Worm (Caenorhabditis elegans) whole organism, midembryonic: Measurements from ENCODE around the gene hcp-1.

Experiments
- T22C8.4 ChIP-seq: fragments of 200-800 bp; sonication (Bioruptor generic); IDR thresholded peaks from 2 replicates; pipeline ENCODE4 v1.3.6; 2022; ENCODE audit warnings: missing genetic modification characterization, missing compliant biosample characterization
- cog-1 ChIP-seq: sonication (generic microtip); optimal IDR thresholded peaks from 2 replicates; lab custom pipeline; 2016; ENCODE audit warnings: missing genetic modification characterization, missing compliant biosample characterization
- flt-1 ChIP-seq: fragments of 200-800 bp; sonication (Bioruptor generic); IDR thresholded peaks from 2 replicates; pipeline ENCODE4 v1.3.6; 2022; ENCODE audit warnings: missing genetic modification characterization, missing compliant biosample characterization
- klf-2 ChIP-seq: fragments of 200-800 bp; sonication (Bioruptor generic); conservative IDR thresholded peaks from 2 replicates; pipeline ENCODE4 v1.3.6; 2022; ENCODE audit warnings: missing genetic modification reagents, missing genetic modification characterization, missing compliant biosample characterization
- med-1 ChIP-seq: sonication (generic microtip); optimal IDR thresholded peaks from 2 replicates; lab custom pipeline; 2017; ENCODE audit warnings: missing genetic modification characterization, mild to moderate bottlenecking, missing compliant biosample characterization, antibody characterized with exemption, missing genetic modification reagents; ENCODE audit not compliant: insufficient read depth
- ref-1 ChIP-seq: fragments of 200-800 bp; sonication (Bioruptor generic); conservative IDR thresholded peaks from 2 replicates; pipeline ENCODE4 v1.3.6; 2022; ENCODE audit warnings: missing genetic modification reagents, missing genetic modification characterization, missing compliant biosample characterization
- tab-1 ChIP-seq: fragments of 200-800 bp; sonication (Bioruptor generic); IDR thresholded peaks from 2 replicates; pipeline ENCODE4 v1.3.6; 2022; ENCODE audit warnings: missing genetic modification characterization, missing compliant biosample characterization
- ztf-23 ChIP-seq: fragments of 200-800 bp; sonication (Bioruptor generic); IDR thresholded peaks from 2 replicates; pipeline ENCODE4 v1.3.6; 2022; ENCODE audit warnings: missing genetic modification reagents, missing genetic modification characterization, missing compliant biosample characterization
- ztf-29 ChIP-seq: fragments of 200-800 bp; sonication (Bioruptor generic); IDR thresholded peaks from 2 replicates; pipeline ENCODE4 v1.3.6; 2022; ENCODE audit warnings: missing genetic modification reagents, missing genetic modification characterization, missing compliant biosample characterization

ce11 chrV:6544999-6545398 is 49.0 kb upstream of the hcp-1 start:
- TF ChIP-seq T22C8.4 (GFP tag; lab: Robert Waterston, UW) (no peak), med-1 (GFP tag; lab: Kevin White, UChicago) (no peak), tab-1 (GFP tag; lab: Robert Waterston, UW) (no peak), flt-1 (0 out of 2 replicates have a peak, but pooled peaks have one; percentile 6), cog-1 (no peak), ztf-23 (GFP tag; lab: Robert Waterston, UW) (no peak), klf-2 (GFP tag; lab: Robert Waterston, UW) (no peak), ref-1 (no peak), ztf-29 (GFP tag; lab: Robert Waterston, UW) (no peak)
